Worm (Caenorhabditis elegans) whole organism, L3 larva: ENCODE measurements around the gene str-175.

ENCODE experiments used
- R02D3.7 ChIP-seq: fragments of 150-350 bp; optimal IDR thresholded peaks from 2 replicates; lab custom pipeline; 2014; ENCODE audit warnings: missing biosample characterization, missing genetic modification characterization
- ZK546.5 ChIP-seq: sonication (generic microtip); optimal IDR thresholded peaks from 2 replicates; lab custom pipeline; 2017; ENCODE audit warnings: missing biosample characterization, missing genetic modification characterization
- aly-2 ChIP-seq: fragments of 150-350 bp; optimal IDR thresholded peaks from 2 replicates; lab custom pipeline; 2014; ENCODE audit warnings: missing biosample characterization, missing genetic modification characterization
- ama-1 ChIP-seq: fragments of 150-350 bp; optimal IDR thresholded peaks from 2 replicates; lab custom pipeline; 2018
- ceh-16 ChIP-seq: sonication (generic microtip); optimal IDR thresholded peaks from 2 replicates; lab custom pipeline; 2017; ENCODE audit warnings: missing biosample characterization, missing genetic modification characterization
- ceh-28 ChIP-seq: fragments of 150-350 bp; optimal IDR thresholded peaks from 2 replicates; lab custom pipeline; 2014; ENCODE audit warnings: missing biosample characterization, missing genetic modification reagents, missing genetic modification characterization
- ceh-82 ChIP-seq: fragments of 150-350 bp; optimal IDR thresholded peaks from 2 replicates; lab custom pipeline; 2014; ENCODE audit warnings: missing biosample characterization, missing genetic modification characterization
- daf-12 ChIP-seq: fragments of 150-350 bp; optimal IDR thresholded peaks from 2 replicates; lab custom pipeline; 2014; ENCODE audit warnings: missing biosample characterization, missing genetic modification reagents, missing genetic modification characterization
- egl-27 ChIP-seq: sonication (generic microtip); optimal IDR thresholded peaks from 4 replicates; lab custom pipeline; 2017; ENCODE audit warnings: missing biosample characterization, missing genetic modification reagents, missing genetic modification characterization
- elt-1 ChIP-seq: fragments of 150-350 bp; optimal IDR thresholded peaks from 2 replicates; lab custom pipeline; 2014; ENCODE audit warnings: missing biosample characterization, missing genetic modification characterization
- elt-2 ChIP-seq: sonication (generic microtip); optimal IDR thresholded peaks from 2 replicates; lab custom pipeline; 2016; ENCODE audit warnings: missing genetic modification reagents, mild to moderate bottlenecking, missing genetic modification characterization, missing compliant biosample characterization
- fkh-2 ChIP-seq: fragments of 150-350 bp; optimal IDR thresholded peaks from 2 replicates; lab custom pipeline; 2014; ENCODE audit warnings: missing biosample characterization, missing genetic modification reagents, missing genetic modification characterization
- hmg-11 ChIP-seq: sonication (generic microtip); optimal IDR thresholded peaks from 2 replicates; lab custom pipeline; 2016; ENCODE audit warnings: missing genetic modification characterization, missing compliant biosample characterization
- jun-1 ChIP-seq: fragments of 150-350 bp; optimal IDR thresholded peaks from 2 replicates; lab custom pipeline; 2014; ENCODE audit warnings: missing biosample characterization, missing genetic modification reagents, missing genetic modification characterization
- lin-15B ChIP-seq: fragments of 150-350 bp; optimal IDR thresholded peaks from 2 replicates; lab custom pipeline; 2014; ENCODE audit warnings: missing biosample characterization, missing genetic modification characterization
- lin-39 ChIP-seq: fragments of 150-350 bp; optimal IDR thresholded peaks from 2 replicates; lab custom pipeline; 2018; ENCODE audit warnings: missing biosample characterization, missing genetic modification reagents, missing genetic modification characterization
- mdl-1 ChIP-seq: fragments of 150-350 bp; optimal IDR thresholded peaks from 2 replicates; lab custom pipeline; 2014; ENCODE audit warnings: missing biosample characterization, missing genetic modification characterization
- mml-1 ChIP-seq: fragments of 150-350 bp; sonication (generic microtip); optimal IDR thresholded peaks from 3 replicates; lab custom pipeline; 2014; ENCODE audit warnings: missing biosample characterization, missing genetic modification characterization
- nfya-1 ChIP-seq: sonication (generic microtip); optimal IDR thresholded peaks from 2 replicates; lab custom pipeline; 2017; ENCODE audit warnings: missing genetic modification characterization, mild to moderate bottlenecking, missing compliant biosample characterization, antibody characterized with exemption, moderate library complexity; ENCODE audit not compliant: insufficient read depth
- nhr-11 ChIP-seq: fragments of 150-350 bp; optimal IDR thresholded peaks from 2 replicates; lab custom pipeline; 2014; ENCODE audit warnings: missing biosample characterization, missing genetic modification characterization
- nhr-23 ChIP-seq: fragments of 150-350 bp; optimal IDR thresholded peaks from 2 replicates; lab custom pipeline; 2014; ENCODE audit warnings: missing biosample characterization, missing genetic modification reagents, missing genetic modification characterization
- nhr-237 ChIP-seq: fragments of 150-350 bp; optimal IDR thresholded peaks from 2 replicates; lab custom pipeline; 2014; ENCODE audit warnings: missing biosample characterization, missing genetic modification characterization
- nhr-25 ChIP-seq: sonication (generic microtip); optimal IDR thresholded peaks from 2 replicates; lab custom pipeline; 2017; ENCODE audit warnings: missing biosample characterization, missing genetic modification characterization
- nhr-28 ChIP-seq: fragments of 150-350 bp; optimal IDR thresholded peaks from 2 replicates; lab custom pipeline; 2014; ENCODE audit warnings: missing biosample characterization, missing genetic modification characterization
- nhr-67 ChIP-seq: fragments of 150-350 bp; optimal IDR thresholded peaks from 2 replicates; lab custom pipeline; 2014; ENCODE audit warnings: missing biosample characterization, missing genetic modification characterization
- nhr-77 ChIP-seq: fragments of 150-350 bp; optimal IDR thresholded peaks from 2 replicates; lab custom pipeline; 2014; ENCODE audit warnings: missing biosample characterization, missing genetic modification characterization
- pha-4 ChIP-seq: fragments of 150-350 bp; optimal IDR thresholded peaks from 2 replicates; lab custom pipeline; 2014; ENCODE audit warnings: missing biosample characterization, missing genetic modification reagents, missing genetic modification characterization
- pqm-1 ChIP-seq: fragments of 150-350 bp; optimal IDR thresholded peaks from 2 replicates; lab custom pipeline; 2017; ENCODE audit warnings: missing biosample characterization, missing genetic modification characterization, inconsistent platforms
- sea-2 ChIP-seq: fragments of 150-350 bp; sonication (generic microtip); optimal IDR thresholded peaks from 4 replicates; lab custom pipeline; 2014; ENCODE audit warnings: missing biosample characterization, missing genetic modification reagents, missing genetic modification characterization
- skn-1 ChIP-seq: fragments of 150-350 bp; optimal IDR thresholded peaks from 2 replicates; lab custom pipeline; 2014; ENCODE audit warnings: missing biosample characterization, missing genetic modification characterization
- tbx-2 ChIP-seq: sonication (generic microtip); optimal IDR thresholded peaks from 2 replicates; lab custom pipeline; 2016; ENCODE audit warnings: mild to moderate bottlenecking, missing genetic modification characterization, missing compliant biosample characterization
- zag-1 ChIP-seq: fragments of 150-350 bp; optimal IDR thresholded peaks from 2 replicates; lab custom pipeline; 2014; ENCODE audit warnings: missing biosample characterization, missing genetic modification characterization

str-175 gene

DNA sequence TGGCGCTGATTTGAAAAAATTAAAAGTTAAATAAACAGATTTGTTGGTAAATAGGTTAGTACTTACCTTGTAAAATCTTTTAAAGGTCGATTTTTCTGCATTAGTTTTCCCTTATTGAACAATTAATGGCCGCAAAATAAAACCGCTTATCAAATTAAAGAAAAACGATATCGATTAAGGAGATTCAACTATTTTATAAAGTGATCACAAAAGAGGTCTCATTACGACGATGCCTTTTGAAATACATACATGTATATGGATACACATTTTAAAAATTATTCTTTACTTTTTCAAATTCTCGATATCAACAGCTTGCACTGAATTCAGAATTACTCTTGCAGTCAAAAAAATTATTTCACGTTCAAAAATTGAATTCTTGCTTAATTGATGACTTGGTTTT, 11.9 kb downstream of the str-175 start, which contains the start of gene Y17G9A.3:
Gene Y17G9A.3 (minus strand): TSS at position 101 of the 400 bp plus-strand sequence.
- TF ChIP-seq lin-15B (no peak), ZK546.5 (no peak), hmg-11 (tag; lab: Kevin White, UChicago) (no peak), mdl-1 (no peak), nfya-1 (tag; lab: Kevin White, UChicago) (no peak), ceh-16 (tag; lab: Kevin White, UChicago) (no peak), ceh-28 (no peak), nhr-67 (tag; lab: Kevin White, UChicago) (no peak), egl-27 (tag; lab: Kevin White, UChicago) (no peak), nhr-237 (no peak), zag-1 (tag; lab: Kevin White, UChicago) (no peak), pqm-1 (tag; lab: Kevin White, UChicago) (no peak), nhr-77 (tag; lab: Kevin White, UChicago) (no peak), aly-2 (tag; lab: Kevin White, UChicago) (no peak), lin-39 (no peak), sea-2 (GFP tag; lab: Kevin White, UChicago) (no peak), daf-12 (no peak)

DNA sequence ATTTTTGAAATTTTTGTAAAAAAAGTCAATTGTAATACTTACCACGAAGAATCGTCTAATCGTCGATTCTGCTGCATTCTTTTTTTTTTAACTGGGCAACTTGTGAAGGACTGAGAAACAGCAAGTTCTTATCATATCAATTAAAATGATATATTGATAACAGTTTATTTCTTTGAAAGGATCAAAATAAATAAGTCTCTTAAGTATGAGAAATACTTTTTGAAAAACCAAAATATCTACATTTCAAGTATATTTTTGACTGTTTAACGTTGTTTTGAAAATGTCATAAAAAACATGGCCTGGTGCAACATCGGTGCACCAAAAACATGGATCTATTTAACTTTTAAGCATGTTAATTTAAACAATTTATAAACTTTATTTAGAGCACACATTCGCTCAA, 14.3 kb downstream of the str-175 start, which contains the start of gene Y17G9A.2:
Gene Y17G9A.2 (minus strand): TSS at position 101 of the 400 bp plus-strand sequence.
- no peak for TF ChIP-seq egl-27 (tag; lab: Kevin White, UChicago)
- TF ChIP-seq jun-1 (tag; lab: Kevin White, UChicago), result no peak
- TF ChIP-seq ceh-16 (tag; lab: Kevin White, UChicago), result no peak
- no peak for TF ChIP-seq lin-39
- no peak for TF ChIP-seq lin-15B
- TF ChIP-seq ceh-82 (tag; lab: Kevin White, UChicago), result no peak
- TF ChIP-seq sea-2 (GFP tag; lab: Kevin White, UChicago), result no peak
- TF ChIP-seq nhr-237, result no peak
- TF ChIP-seq nhr-67 (tag; lab: Kevin White, UChicago), result no peak
- no peak for TF ChIP-seq nhr-28 (tag; lab: Kevin White, UChicago)
- no peak for TF ChIP-seq nhr-11

DNA sequence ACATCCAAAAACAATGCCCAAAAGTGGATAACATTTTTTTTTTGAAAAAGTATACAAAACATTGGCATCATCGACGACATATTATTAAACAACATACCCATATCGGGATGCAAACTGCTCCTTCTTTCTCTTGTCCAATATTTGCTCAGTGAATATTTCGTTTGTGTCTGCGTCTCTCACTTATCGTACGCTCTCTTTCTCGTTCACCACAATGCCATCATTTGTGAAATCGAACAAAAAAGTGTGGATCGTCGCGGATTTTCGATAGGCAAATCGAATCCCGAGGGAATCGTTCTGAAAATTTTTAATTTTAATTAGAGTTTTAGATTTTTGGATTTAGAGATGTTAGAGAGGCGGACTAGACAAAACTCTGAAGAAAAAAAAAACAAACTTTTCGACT, 23.7 kb downstream of the str-175 start, which contains the start of gene tat-2:
Gene tat-2 (minus strand): TSS at position 101 of the 400 bp plus-strand sequence.
- peak; percentile 58 for TF ChIP-seq pha-4
- no peak for TF ChIP-seq elt-1 (tag; lab: Kevin White, UChicago)
- TF ChIP-seq, all 47 proteins: peak for 1

DNA sequence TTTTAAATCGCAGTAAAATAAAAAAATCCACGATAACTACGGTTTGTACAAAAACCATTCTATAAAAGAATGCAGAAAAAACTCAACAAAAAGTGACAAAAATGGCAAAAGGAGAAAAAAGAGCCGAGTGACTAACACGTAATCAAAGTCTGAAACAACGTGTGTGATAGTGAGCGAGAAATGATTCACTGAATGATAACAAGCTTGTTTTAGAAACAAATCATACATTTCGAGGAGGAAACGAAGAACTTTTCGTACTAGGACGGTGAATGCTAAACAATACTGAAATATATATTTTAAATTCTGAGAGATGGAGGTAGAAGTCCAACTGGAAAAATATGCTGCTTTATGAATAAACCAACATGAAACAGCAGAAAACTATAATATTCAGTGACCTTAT, 28.4 kb downstream of the str-175 start:
- TF ChIP-seq elt-2 (peak; percentile 61), pqm-1 (tag; lab: Kevin White, UChicago) (peak; percentile 65), tbx-2 (no peak)

DNA sequence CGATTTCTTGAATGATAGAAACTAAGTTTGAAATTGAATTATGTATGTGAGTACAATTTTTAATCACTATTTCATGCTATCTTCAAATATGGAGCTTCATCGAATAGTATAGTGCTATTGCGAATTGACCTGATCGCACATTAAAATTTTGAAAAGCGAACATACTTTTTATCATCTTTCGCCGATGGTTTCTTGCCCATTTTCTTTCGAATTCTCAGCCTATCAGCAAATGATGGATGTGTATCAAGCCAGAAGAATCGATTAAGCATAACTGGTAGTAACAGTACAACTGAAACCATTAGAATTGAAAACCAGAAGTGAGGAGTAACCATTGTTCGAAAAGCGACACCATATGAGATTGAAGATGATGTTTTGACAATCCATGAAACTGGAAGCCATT, 40.8 kb downstream of the str-175 start:
- TF ChIP-seq fkh-2 (no peak), nhr-23 (tag; lab: Kevin White, UChicago) (no peak), nhr-77 (tag; lab: Kevin White, UChicago) (no peak), nhr-28 (tag; lab: Kevin White, UChicago) (no peak), ama-1 (lab: Kevin White, UChicago) (no peak), skn-1 (tag; lab: Kevin White, UChicago) (no peak), mdl-1 (no peak), R02D3.7 (tag; lab: Kevin White, UChicago) (no peak), zag-1 (tag; lab: Kevin White, UChicago) (no peak), mml-1 (tag; lab: Kevin White, UChicago) (no peak), ZK546.5 (no peak), tbx-2 (no peak), nhr-237 (no peak), egl-27 (tag; lab: Kevin White, UChicago) (no peak), sea-2 (GFP tag; lab: Kevin White, UChicago) (no peak), nfya-1 (tag; lab: Kevin White, UChicago) (no peak), nhr-25 (tag; lab: Kevin White, UChicago) (no peak)

DNA sequence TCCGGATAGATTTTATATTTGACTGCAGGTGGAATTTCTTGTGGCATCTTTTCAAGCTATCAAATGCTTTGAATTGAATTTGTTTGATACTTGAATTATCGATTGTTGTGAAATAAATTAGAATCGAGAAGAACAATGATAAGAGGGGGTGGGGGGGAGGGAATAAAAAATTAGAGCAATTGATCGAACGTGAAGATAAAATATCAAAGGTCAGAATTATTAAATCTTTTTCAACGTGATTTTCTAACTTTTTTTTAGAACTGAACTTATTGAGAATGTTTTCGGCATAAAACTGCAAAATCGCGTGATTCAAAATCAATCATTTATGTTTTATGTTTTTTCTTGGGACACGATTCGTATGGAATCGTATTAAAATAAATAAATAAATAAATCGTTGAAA, 43.2 kb downstream of the str-175 start, which contains the start of gene mpz-4:
Gene mpz-4 (minus strand): TSS at position 101 of the 400 bp plus-strand sequence.
- TF ChIP-seq pha-4, result no peak
